Worm (Caenorhabditis elegans) whole organism, L4/young adult: ENCODE measurements around the gene dars-1.

Experiments used
- W03F9.2 ChIP-seq: fragments of 150-350 bp; optimal IDR thresholded peaks from 2 replicates; lab custom pipeline; 2014; ENCODE audit warnings: missing biosample characterization, missing genetic modification characterization
- him-1 ChIP-seq: sonication (generic microtip); optimal IDR thresholded peaks from 2 replicates; lab custom pipeline; 2016; ENCODE audit warnings: missing genotype, missing genetic modification reagents, missing genetic modification characterization, missing compliant biosample characterization

DNA sequence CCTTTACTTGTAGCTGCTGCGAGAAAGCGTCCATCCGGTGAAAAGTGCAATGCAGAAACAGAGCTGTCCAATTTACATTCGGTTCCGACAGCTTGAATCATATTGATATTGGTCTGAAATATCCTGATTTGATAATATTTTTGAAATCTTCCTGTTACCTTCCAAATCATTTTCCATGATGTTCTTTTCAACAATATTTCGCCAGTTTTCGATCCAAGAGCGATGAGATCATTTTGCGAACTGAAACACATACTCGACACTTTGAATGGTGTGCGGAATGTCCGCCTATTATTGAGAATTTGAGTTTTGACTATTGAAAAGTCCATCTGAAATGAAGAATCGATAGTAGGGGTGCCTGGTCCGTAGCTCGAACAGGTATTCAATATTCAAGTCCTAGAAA, 49.9 kb downstream of the dars-1 start, which contains the start of gene emb-30:
- TF ChIP-seq him-1 (tag; lab: Kevin White, UChicago) (no peak), W03F9.2 (tag; lab: Kevin White, UChicago) (no peak)
